Fruit fly (Drosophila melanogaster) whole organism, embryonic: ENCODE results near the gene CG13454.

ENCODE experiments used
- CG12219 ChIP-seq: fragments of 200-800 bp; sonication (Bioruptor generic); optimal IDR thresholded peaks from 3 replicates; lab custom pipeline; 2018; ENCODE audit warnings: missing biosample characterization, mild to moderate bottlenecking, missing genetic modification characterization
- CG13775 ChIP-seq: fragments of 200-800 bp; sonication (Bioruptor generic); optimal IDR thresholded peaks from 3 replicates; lab custom pipeline; 2017; ENCODE audit warnings: missing biosample characterization, mild to moderate bottlenecking, missing genetic modification characterization
- CG14860 ChIP-seq: fragments of 200-800 bp; sonication (Bioruptor generic); IDR thresholded peaks from 3 replicates; pipeline ENCODE4 v1.3.6; 2022; ENCODE audit warnings: missing biosample characterization, missing genetic modification characterization; ENCODE audit not compliant: partially characterized antibody
- CG15514 ChIP-seq: fragments of 200-800 bp; sonication (Bioruptor generic); optimal IDR thresholded peaks from 3 replicates; lab custom pipeline; 2017; ENCODE audit warnings: missing biosample characterization, missing genetic modification characterization, mild to moderate bottlenecking, moderate library complexity, missing genetic modification reagents
- CG1603 ChIP-seq: fragments of 200-800 bp; sonication (Bioruptor generic); optimal IDR thresholded peaks from 2 replicates; lab custom pipeline; 2019; ENCODE audit warnings: missing biosample characterization, mild to moderate bottlenecking, missing genetic modification characterization, moderate library complexity
- CG17568 ChIP-seq: fragments of 200-800 bp; sonication (Bioruptor generic); optimal IDR thresholded peaks from 2 replicates; lab custom pipeline; 2018; ENCODE audit warnings: missing biosample characterization, mild to moderate bottlenecking, missing genetic modification characterization, moderate library complexity
- CG17829 ChIP-seq: fragments of 200-800 bp; optimal IDR thresholded peaks from 2 replicates; lab custom pipeline; 2019; ENCODE audit warnings: missing biosample characterization, mild to moderate bottlenecking, missing genetic modification characterization, moderate library complexity
- CG2120 ChIP-seq: fragments of 200-800 bp; sonication (Bioruptor generic); optimal IDR thresholded peaks from 3 replicates; lab custom pipeline; 2016; ENCODE audit warnings: missing biosample characterization, missing genetic modification characterization
- CG30403 ChIP-seq: fragments of 200-800 bp; sonication (Bioruptor generic); optimal IDR thresholded peaks from 3 replicates; lab custom pipeline; 2016; ENCODE audit warnings: missing biosample characterization, missing genetic modification characterization
- CG31388 ChIP-seq: fragments of 200-800 bp; sonication (Bioruptor generic); optimal IDR thresholded peaks from 2 replicates; lab custom pipeline; 2016; ENCODE audit warnings: missing biosample characterization, missing genetic modification characterization
- CG32532 ChIP-seq: fragments of 200-800 bp; sonication (Bioruptor generic); IDR thresholded peaks from 2 replicates; pipeline ENCODE4 v1.3.6; 2022; ENCODE audit warnings: missing biosample characterization, missing genetic modification characterization
- CG33213 ChIP-seq: fragments of 200-800 bp; sonication (Bioruptor generic); optimal IDR thresholded peaks from 3 replicates; lab custom pipeline; 2016; ENCODE audit warnings: missing biosample characterization, missing genetic modification characterization
- CG3847 ChIP-seq: fragments of 200-800 bp; sonication (Bioruptor generic); IDR thresholded peaks from 2 replicates; pipeline ENCODE4 v1.3.6; 2022; ENCODE audit warnings: missing biosample characterization, missing genetic modification characterization
- CG4360 ChIP-seq: fragments of 200-800 bp; sonication (Bioruptor generic); IDR thresholded peaks from 2 replicates; pipeline ENCODE4 v1.3.6; 2022; ENCODE audit warnings: missing biosample characterization, missing genetic modification characterization
- CG4404 ChIP-seq: fragments of 200-800 bp; sonication (Bioruptor generic); IDR thresholded peaks from 2 replicates; pipeline ENCODE4 v1.3.6; 2022; ENCODE audit warnings: missing biosample characterization, missing genetic modification characterization
- HLHmδ ChIP-seq: fragments of 200-800 bp; sonication (Bioruptor generic); optimal IDR thresholded peaks from 2 replicates; lab custom pipeline; 2018; ENCODE audit warnings: missing biosample characterization, mild to moderate bottlenecking, missing genetic modification characterization, moderate library complexity
- MESR4 ChIP-seq: fragments of 200-800 bp; sonication (Bioruptor generic); optimal IDR thresholded peaks from 2 replicates; lab custom pipeline; 2018; ENCODE audit warnings: missing biosample characterization, mild to moderate bottlenecking, missing genetic modification characterization, moderate library complexity
- Med ChIP-seq: fragments of 200-800 bp; sonication (Bioruptor generic); peaks from one replicate; lab custom pipeline; 2016; ENCODE audit warnings: missing biosample characterization, missing genetic modification characterization, mild to moderate bottlenecking, inconsistent platforms, moderate library complexity
- NC2β ChIP-seq: fragments of 200-800 bp; sonication (Bioruptor generic); optimal IDR thresholded peaks from 2 replicates; lab custom pipeline; 2016; ENCODE audit warnings: missing biosample characterization, missing genetic modification characterization
- NfI ChIP-seq: fragments of 200-800 bp; sonication (Bioruptor generic); optimal IDR thresholded peaks from 3 replicates; lab custom pipeline; 2018; ENCODE audit warnings: missing biosample characterization, mild to moderate bottlenecking, missing genetic modification characterization, moderate library complexity
- Pdp1 ChIP-seq, 2 experiments: fragments of 200-800 bp; sonication (Bioruptor generic); optimal IDR thresholded peaks; 3 replicates each; lab custom pipeline; 2016; ENCODE audit warnings: missing biosample characterization in 2 of 2, missing genetic modification characterization in 2 of 2, mild to moderate bottlenecking in 1 of 2, moderate library complexity in 1 of 2
- Poxn ChIP-seq: fragments of 200-800 bp; sonication (Bioruptor generic); IDR thresholded peaks from 2 replicates; pipeline ENCODE4 v1.3.6; 2022; ENCODE audit warnings: missing biosample characterization, missing genetic modification characterization
- Xbp1 ChIP-seq: fragments of 200-800 bp; sonication (Bioruptor generic); optimal IDR thresholded peaks from 3 replicates; lab custom pipeline; 2016; ENCODE audit warnings: missing biosample characterization, mild to moderate bottlenecking, missing genetic modification characterization
- ac ChIP-seq: fragments of 200-800 bp; sonication (Bioruptor generic); optimal IDR thresholded peaks from 3 replicates; lab custom pipeline; 2017; ENCODE audit warnings: missing biosample characterization, mild to moderate bottlenecking, missing genetic modification characterization
- bigmax ChIP-seq: fragments of 200-800 bp; sonication (Bioruptor generic); optimal IDR thresholded peaks from 2 replicates; lab custom pipeline; 2018; ENCODE audit warnings: missing biosample characterization, mild to moderate bottlenecking, missing genetic modification characterization
- bowl ChIP-seq: fragments of 200-800 bp; sonication (Bioruptor generic); IDR thresholded peaks from 2 replicates; pipeline ENCODE4 v1.3.6; 2022; ENCODE audit warnings: missing biosample characterization, missing genetic modification characterization
- bsh ChIP-seq, 2 experiments: fragments of 200-800 bp; sonication (Bioruptor generic); optimal IDR thresholded peaks; 2 replicates each; lab custom pipeline; 2017 to 2018; ENCODE audit warnings: mild to moderate bottlenecking in 2 of 2, missing biosample characterization in 2 of 2, missing genetic modification characterization in 2 of 2, moderate library complexity in 1 of 2
- cad ChIP-seq: fragments of >200 bp; optimal IDR thresholded peaks from 2 replicates; lab custom pipeline; 2017; ENCODE audit warnings: missing biosample characterization, missing genetic modification characterization
- cato ChIP-seq: fragments of 200-800 bp; sonication (Bioruptor generic); optimal IDR thresholded peaks from 2 replicates; lab custom pipeline; 2016; ENCODE audit warnings: missing biosample characterization, missing genetic modification characterization, borderline replicate concordance
- fd102C ChIP-seq: fragments of 200-800 bp; sonication (Bioruptor generic); optimal IDR thresholded peaks from 2 replicates; lab custom pipeline; 2018; ENCODE audit warnings: missing biosample characterization, mild to moderate bottlenecking, missing genetic modification characterization, moderate library complexity
- gce ChIP-seq: fragments of 200-800 bp; sonication (Bioruptor generic); IDR thresholded peaks from 3 replicates; pipeline ENCODE4 v1.3.6; 2022; ENCODE audit warnings: missing biosample characterization, missing genetic modification characterization
- grn ChIP-seq: fragments of 200-800 bp; sonication (Bioruptor generic); optimal IDR thresholded peaks from 3 replicates; lab custom pipeline; 2017; ENCODE audit warnings: missing biosample characterization, missing genetic modification characterization
- h ChIP-seq: fragments of >200 bp; optimal IDR thresholded peaks from 2 replicates; lab custom pipeline; 2017
- kah ChIP-seq: fragments of 200-800 bp; sonication (Bioruptor generic); optimal IDR thresholded peaks from 2 replicates; lab custom pipeline; 2018; ENCODE audit warnings: missing biosample characterization, mild to moderate bottlenecking, missing genetic modification characterization
- ken ChIP-seq: fragments of 200-800 bp; sonication (Bioruptor generic); IDR thresholded peaks from 3 replicates; pipeline ENCODE4 v1.3.6; 2022; ENCODE audit warnings: missing biosample characterization, missing genetic modification characterization
- mam ChIP-seq: fragments of 200-800 bp; sonication (Bioruptor generic); optimal IDR thresholded peaks from 3 replicates; lab custom pipeline; 2016; ENCODE audit warnings: missing biosample characterization, missing genetic modification characterization
- peb ChIP-seq: fragments of 200-800 bp; sonication (Bioruptor generic); IDR thresholded peaks from 2 replicates; pipeline ENCODE4 v1.3.6; 2022; ENCODE audit warnings: missing biosample characterization, missing genetic modification characterization
- phol ChIP-seq: fragments of 200-800 bp; sonication (Bioruptor generic); optimal IDR thresholded peaks from 3 replicates; lab custom pipeline; 2018; ENCODE audit warnings: missing biosample characterization, mild to moderate bottlenecking, missing genetic modification characterization, moderate library complexity
- prd ChIP-seq, 3 experiments: fragments of >200 bp in 2 of 3; fragments of 200-800 bp in 1 of 3; sonication (Bioruptor generic) in 1 of 3; optimal IDR thresholded peaks in 2 of 3; IDR thresholded peaks in 1 of 3; 2 replicates in 2 of 3; 3 replicates in 1 of 3; pipeline versions ENCODE4 v1.3.6 to Lab custom; 2017 to 2022; ENCODE audit warnings: missing biosample characterization in 1 of 3, missing genetic modification characterization in 1 of 3
- sima ChIP-seq: fragments of 200-800 bp; sonication (Bioruptor generic); optimal IDR thresholded peaks from 2 replicates; lab custom pipeline; 2016; ENCODE audit warnings: missing biosample characterization, missing genetic modification characterization
- sna ChIP-seq: fragments of 200-800 bp; sonication (Bioruptor generic); IDR thresholded peaks from 2 replicates; pipeline ENCODE4 v1.3.6; 2022; ENCODE audit warnings: missing biosample characterization, missing genetic modification characterization; ENCODE audit not compliant: partially characterized antibody
- tio ChIP-seq: fragments of 200-800 bp; sonication (Bioruptor generic); optimal IDR thresholded peaks from 2 replicates; lab custom pipeline; 2017; ENCODE audit warnings: missing biosample characterization, missing genetic modification characterization, inconsistent platforms
- tll ChIP-seq, 2 experiments: fragments of 200-800 bp in 1 of 2; fragments of >200 bp in 1 of 2; sonication (Bioruptor generic) in 1 of 2; optimal IDR thresholded peaks; 2 replicates each; lab custom pipeline; 2017 to 2019; ENCODE audit warnings: missing biosample characterization in 2 of 2, missing genetic modification characterization in 2 of 2, mild to moderate bottlenecking in 1 of 2, moderate library complexity in 1 of 2
- tup ChIP-seq: fragments of 200-800 bp; sonication (Bioruptor generic); optimal IDR thresholded peaks from 2 replicates; lab custom pipeline; 2016; ENCODE audit warnings: missing biosample characterization, mild to moderate bottlenecking, missing genetic modification characterization, moderate library complexity
- vfl ChIP-seq: fragments of 200-800 bp; sonication (Bioruptor generic); optimal IDR thresholded peaks from 2 replicates; lab custom pipeline; 2016; ENCODE audit warnings: missing biosample characterization, missing genetic modification characterization
- vnd ChIP-seq: fragments of 200-800 bp; sonication (Bioruptor generic); IDR thresholded peaks from 3 replicates; pipeline ENCODE4 v1.3.6; 2022; ENCODE audit warnings: missing biosample characterization, missing genetic modification characterization; ENCODE audit not compliant: partially characterized antibody
- zen2 ChIP-seq: fragments of 200-800 bp; sonication (Bioruptor generic); IDR thresholded peaks from 3 replicates; pipeline ENCODE4 v1.3.6; 2022; ENCODE audit warnings: missing biosample characterization, missing genetic modification characterization; ENCODE audit not compliant: partially characterized antibody
- zfh1 ChIP-seq: fragments of 200-800 bp; sonication (Bioruptor generic); IDR thresholded peaks from 3 replicates; pipeline ENCODE4 v1.3.6; 2022; ENCODE audit warnings: missing biosample characterization, missing genetic modification characterization

Gene CG13454

DNA sequence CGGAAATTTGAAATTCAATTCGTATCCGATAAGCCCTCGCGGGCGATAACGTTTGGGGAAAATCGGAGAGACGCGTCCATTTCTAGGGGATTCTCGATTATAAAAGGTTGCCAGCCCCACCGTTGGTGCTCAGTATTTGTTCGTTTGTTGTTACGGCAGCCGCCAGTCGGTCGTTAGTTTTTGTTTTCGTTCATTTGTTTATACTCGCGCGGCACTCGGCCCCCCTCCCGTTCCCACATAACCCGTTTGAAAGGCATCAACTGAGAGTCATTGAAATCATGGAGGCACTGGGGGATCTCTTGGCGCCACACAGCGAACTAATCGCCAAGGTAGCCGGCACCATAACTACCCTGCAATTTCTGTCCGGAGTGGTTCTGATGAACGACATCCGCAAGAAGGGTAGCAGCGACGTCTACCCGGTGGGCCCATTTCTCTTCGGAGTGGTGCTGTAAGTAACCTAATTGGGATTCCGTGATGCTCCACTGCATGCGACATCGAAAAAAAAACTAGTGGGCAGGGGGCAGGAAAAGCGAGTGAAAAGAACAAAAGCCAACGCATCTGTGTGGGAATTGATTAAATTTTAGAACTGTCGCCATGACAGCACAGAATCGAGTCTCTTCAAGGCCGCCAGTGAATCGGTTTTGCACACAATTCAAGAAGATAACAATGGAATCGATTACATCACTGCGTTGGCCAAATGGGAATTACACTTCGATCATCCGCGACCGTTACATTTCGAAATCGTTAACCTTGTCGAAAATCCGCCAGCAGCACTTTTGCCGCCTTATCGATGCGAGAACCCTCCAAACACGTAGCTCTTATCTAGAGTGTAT, 15.8 kb downstream of the CG13454 start, which contains the start of gene CG7272 (continued):
- 0 out of 2 replicates have a peak, but pooled peaks have one; percentile 36 for TF ChIP-seq sna
- TF ChIP-seq vnd (GFP tag; lab: Robert Waterston, UW) = peak; percentile 39; the same call in 2 of the 3 replicates
- peak; percentile 47 for TF ChIP-seq CG32532
- TF ChIP-seq NC2β (GFP tag; lab: Kevin White, UChicago) = no peak
- TF ChIP-seq CG31388 (GFP tag; lab: Kevin White, UChicago) = no peak
- TF ChIP-seq CG30403 = no peak
- no peak for TF ChIP-seq CG17829 (tag; lab: Kevin White, UChicago)
- no peak for TF ChIP-seq HLHmδ
- TF ChIP-seq kah (GFP tag; lab: Kevin White, UChicago) = no peak
- no peak for TF ChIP-seq tup (GFP tag; lab: Kevin White, UChicago)
- peak in 1 of 2 experiments; percentile 78 for TF ChIP-seq Pdp1 (GFP tag; optimal IDR thresholded peaks at IDR 0.05; lab: Kevin White, UChicago)
- TF ChIP-seq phol (tag; lab: Kevin White, UChicago) = no peak
- TF ChIP-seq Med = peak; percentile 88
- TF ChIP-seq CG12219 (GFP tag; lab: Kevin White, UChicago) = no peak
- 0 out of 3 replicates have a peak, but pooled peaks have one; percentile 41 for TF ChIP-seq gce (GFP tag; lab: Robert Waterston, UW)
- TF ChIP-seq CG4404 (GFP tag; lab: Robert Waterston, UW) = no peak
- TF ChIP-seq cad (GFP tag; lab: Kevin White, UChicago) = no peak
- TF ChIP-seq CG4360 (GFP tag; lab: Robert Waterston, UW) = no peak
- no peak for TF ChIP-seq CG17568 (GFP tag; lab: Kevin White, UChicago)
- no peak for TF ChIP-seq peb (GFP tag; lab: Robert Waterston, UW)
- TF ChIP-seq NfI (GFP tag; lab: Kevin White, UChicago) = no peak
- TF ChIP-seq h (lab: Kevin White, UChicago) = no peak
- no peak for TF ChIP-seq Poxn (GFP tag; lab: Robert Waterston, UW)
- TF ChIP-seq CG33213 (GFP tag; lab: Kevin White, UChicago) = no peak
- TF ChIP-seq cato (GFP tag; lab: Kevin White, UChicago) = no peak
- peak; percentile 78 for TF ChIP-seq CG15514
- TF ChIP-seq Xbp1 = no peak
- TF ChIP-seq MESR4 (GFP tag; lab: Kevin White, UChicago) = peak; percentile 9
- TF ChIP-seq sima (GFP tag; lab: Kevin White, UChicago) = no peak
- peak; percentile 39 for TF ChIP-seq CG1603
- peak; percentile 29 for TF ChIP-seq mam (GFP tag; lab: Kevin White, UChicago)
- no peak for TF ChIP-seq prd (optimal IDR thresholded peaks at IDR 0.05; lab: Kevin White, UChicago)
- TF ChIP-seq prd (GFP tag; IDR thresholded peaks at IDR 0.05; lab: Robert Waterston, UW) = no peak; the same call in 2 of the 3 replicates
- no peak for TF ChIP-seq tll (GFP tag; optimal IDR thresholded peaks at IDR 0.05; lab: Kevin White, UChicago)
- no peak for TF ChIP-seq tio (GFP tag; lab: Kevin White, UChicago)
- TF ChIP-seq fd102C = no peak
- TF ChIP-seq grn (GFP tag; lab: Kevin White, UChicago) = peak; percentile 14
- no peak for TF ChIP-seq ken (GFP tag; lab: Robert Waterston, UW)
- peak; percentile 49 for TF ChIP-seq CG2120 (GFP tag; lab: Kevin White, UChicago)
- no peak for TF ChIP-seq ac (GFP tag; lab: Kevin White, UChicago)
- TF ChIP-seq vfl (GFP tag; lab: Kevin White, UChicago) = no peak
- no peak; the same call in 2 of the 3 replicates for TF ChIP-seq zen2
- TF ChIP-seq bowl (GFP tag; lab: Robert Waterston, UW) = no peak
- peak; percentile 40; the same call in 1 of the 2 replicates for TF ChIP-seq CG3847
- peak; percentile 27 for TF ChIP-seq bigmax (GFP tag; lab: Kevin White, UChicago)
- TF ChIP-seq CG14860 (GFP tag; lab: Robert Waterston, UW) = no peak
- TF ChIP-seq zfh1 = no peak
- TF ChIP-seq CG13775 (GFP tag; lab: Kevin White, UChicago) = peak; percentile 0
- TF ChIP-seq bsh (GFP tag; optimal IDR thresholded peaks at IDR 0.05; lab: Kevin White, UChicago) = no peak
